Fruit fly (Drosophila melanogaster): Measurements from ENCODE around the gene Nprl3.

Nprl3 gene

dm6 chr3L:14002524-14003135 lies 950 bp upstream of the Nprl3 start:
- no peak for TF ChIP-seq CG10348 (GFP tag; IDR thresholded peaks at IDR 0.05)
- no peak for TF ChIP-seq rn (GFP tag; IDR thresholded peaks at IDR 0.05)
- TF ChIP-seq D1 (tag; optimal IDR thresholded peaks at IDR 0.05) = no peak
- peak; percentile 4 for TF ChIP-seq CG34367 (tag; optimal IDR thresholded peaks at IDR 0.05)
- TF ChIP-seq CG32121 (GFP tag; IDR thresholded peaks at IDR 0.05) = peak; percentile 43; the same call in 1 of the 2 replicates
- peak; percentile 54; the same call in 1 of the 2 replicates for TF ChIP-seq Ets98B (GFP tag; IDR thresholded peaks at IDR 0.05)
- no peak for TF ChIP-seq EcR (GFP tag; optimal IDR thresholded peaks at IDR 0.05)
- no peak for TF ChIP-seq CG8301 (tag; optimal IDR thresholded peaks at IDR 0.05)
- peak; percentile 67 for TF ChIP-seq Pif1B (GFP tag; optimal IDR thresholded peaks at IDR 0.05)

DNA sequence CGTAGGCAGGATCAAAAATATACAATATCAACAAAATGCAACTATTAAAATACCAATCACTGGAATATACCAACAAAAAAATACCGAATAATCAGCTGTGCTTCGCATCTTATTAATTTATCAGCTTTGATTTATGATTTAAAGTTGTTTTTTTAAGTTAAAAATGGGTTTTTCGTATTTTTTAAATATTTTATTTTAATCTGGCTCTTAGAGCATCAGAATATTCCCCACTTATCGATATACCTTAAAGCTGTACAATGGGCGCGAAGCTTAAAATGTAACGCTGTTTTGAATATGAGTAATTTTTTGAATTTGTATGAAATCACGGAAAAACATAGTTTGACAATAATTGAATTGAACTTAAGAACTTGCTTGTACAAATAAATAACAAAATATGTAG lies 2.5 kb downstream of the Nprl3 start, which contains the start of gene CG17359:
Gene CG17359 (minus strand): TSS at position 48 of the 400 bp plus-strand sequence.
- TF ChIP-seq rn (GFP tag; IDR thresholded peaks at IDR 0.05) (no peak), CG8301 (tag; optimal IDR thresholded peaks at IDR 0.05) (no peak), CG32121 (GFP tag; IDR thresholded peaks at IDR 0.05) (no peak), CG13204 (GFP tag; optimal IDR thresholded peaks at IDR 0.05) (no peak), CG9948 (tag; optimal IDR thresholded peaks at IDR 0.05) (no peak), Pif1A (GFP tag; optimal IDR thresholded peaks at IDR 0.05) (no peak), Pif1B (GFP tag; optimal IDR thresholded peaks at IDR 0.05) (no peak), CG34367 (tag; optimal IDR thresholded peaks at IDR 0.05) (no peak), Snoo (tag; optimal IDR thresholded peaks at IDR 0.05) (no peak), Ets98B (GFP tag; IDR thresholded peaks at IDR 0.05) (no peak), CG10348 (GFP tag; IDR thresholded peaks at IDR 0.05) (no peak), EcR (GFP tag; optimal IDR thresholded peaks at IDR 0.05) (no peak), CG8159 (tag; optimal IDR thresholded peaks at IDR 0.05) (no peak), CG17806 (tag; optimal IDR thresholded peaks at IDR 0.05) (no peak)

DNA sequence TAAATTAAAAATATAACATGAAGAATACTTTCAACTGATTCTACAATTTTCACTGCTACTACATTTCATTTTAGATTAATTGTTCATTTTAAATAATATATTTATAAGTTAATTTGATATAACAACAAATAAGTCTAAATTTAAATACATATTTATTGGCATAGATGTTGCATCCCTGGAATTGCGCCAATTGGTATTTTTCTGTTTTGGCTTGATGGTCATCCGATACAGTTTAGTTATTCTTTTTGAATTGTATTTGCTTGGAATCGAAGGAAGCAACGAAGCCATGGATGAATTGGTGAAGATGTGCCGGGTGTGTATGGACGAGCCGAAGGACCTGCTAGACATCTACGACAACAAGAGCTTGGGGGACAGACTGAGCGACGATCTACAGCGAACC lies 4.7 kb downstream of the Nprl3 start, which contains the start of gene CG17361:
Gene CG17361 (plus strand): TSS at position 200 of the 400 bp plus-strand sequence.
- TF ChIP-seq D1 (tag; optimal IDR thresholded peaks at IDR 0.05) = peak; percentile 43
- no peak for TF ChIP-seq CG14655 (GFP tag; optimal IDR thresholded peaks at IDR 0.05)
- no peak for TF ChIP-seq CG12605 (GFP tag; IDR thresholded peaks at IDR 0.05)

DNA sequence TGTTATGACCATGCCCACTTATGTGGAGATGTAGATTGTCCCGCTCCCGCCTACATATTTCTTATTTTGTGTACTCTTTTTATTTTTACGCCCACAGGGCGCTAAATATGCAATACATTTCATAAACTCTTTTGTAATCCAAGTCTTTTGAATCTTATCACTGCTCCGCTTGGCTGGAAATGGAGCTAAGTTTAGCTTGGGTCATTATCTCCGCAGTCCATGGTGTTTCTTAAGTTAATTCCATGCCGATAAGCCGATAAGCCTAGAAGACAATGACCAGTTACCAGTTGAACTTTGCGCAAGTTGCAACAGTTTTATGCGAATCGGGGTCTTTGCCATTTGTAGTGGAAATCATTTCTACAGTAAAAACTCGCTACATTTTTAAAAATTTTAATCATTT lies 5.2 kb downstream of the Nprl3 start:
- TF ChIP-seq CG4496 (GFP tag; IDR thresholded peaks at IDR 0.05) = no peak
- peak; percentile 91 for TF ChIP-seq EcR (GFP tag; optimal IDR thresholded peaks at IDR 0.05)

- no peak for TF ChIP-seq Pif1A (GFP tag; optimal IDR thresholded peaks at IDR 0.05)
- no peak for TF ChIP-seq Pif1B (GFP tag; optimal IDR thresholded peaks at IDR 0.05)
- TF ChIP-seq gl (tag; optimal IDR thresholded peaks at IDR 0.05) = no peak
- peak; percentile 46; the same call in 1 of the 2 replicates for TF ChIP-seq rn (GFP tag; IDR thresholded peaks at IDR 0.05)
- TF ChIP-seq Ets98B (GFP tag; IDR thresholded peaks at IDR 0.05) = peak; percentile 85
- no peak for TF ChIP-seq CG34367 (tag; optimal IDR thresholded peaks at IDR 0.05)
- TF ChIP-seq CG12605 (GFP tag; IDR thresholded peaks at IDR 0.05) = peak; percentile 84
- peak; percentile 15 for TF ChIP-seq EcR (GFP tag; optimal IDR thresholded peaks at IDR 0.05)
- TF ChIP-seq CG14655 (GFP tag; optimal IDR thresholded peaks at IDR 0.05) = no peak
- TF ChIP-seq CG13204 (GFP tag; optimal IDR thresholded peaks at IDR 0.05) = no peak
- peak; percentile 58 for TF ChIP-seq CG8159 (tag; optimal IDR thresholded peaks at IDR 0.05)
- TF ChIP-seq CG15710 (tag; optimal IDR thresholded peaks at IDR 0.05) = peak; percentile 46
- TF ChIP-seq CG32121 (GFP tag; IDR thresholded peaks at IDR 0.05) = peak; percentile 64; the same call in 1 of the 2 replicates
- no peak for TF ChIP-seq fd96Ca (GFP tag; IDR thresholded peaks at IDR 0.05)
- TF ChIP-seq CG17806 (tag; optimal IDR thresholded peaks at IDR 0.05) = peak; percentile 45
- no peak for TF ChIP-seq CG10348 (GFP tag; IDR thresholded peaks at IDR 0.05)
- TF ChIP-seq Snoo (tag; optimal IDR thresholded peaks at IDR 0.05) = peak; percentile 31
- TF ChIP-seq D1 (tag; optimal IDR thresholded peaks at IDR 0.05) = peak; percentile 14
- peak; percentile 93 for TF ChIP-seq CG4496 (GFP tag; IDR thresholded peaks at IDR 0.05)
- peak; percentile 50 for TF ChIP-seq CG9948 (tag; optimal IDR thresholded peaks at IDR 0.05)
- TF ChIP-seq CG8301 (tag; optimal IDR thresholded peaks at IDR 0.05) = peak; percentile 47
Measured at dm6 chr3L:13993742-13994719, 7.6 kb downstream of the Nprl3 start, which contains the start of gene CtsK1. TSS of gene CtsK1 (plus strand) at chr3L:13994231.

DNA sequence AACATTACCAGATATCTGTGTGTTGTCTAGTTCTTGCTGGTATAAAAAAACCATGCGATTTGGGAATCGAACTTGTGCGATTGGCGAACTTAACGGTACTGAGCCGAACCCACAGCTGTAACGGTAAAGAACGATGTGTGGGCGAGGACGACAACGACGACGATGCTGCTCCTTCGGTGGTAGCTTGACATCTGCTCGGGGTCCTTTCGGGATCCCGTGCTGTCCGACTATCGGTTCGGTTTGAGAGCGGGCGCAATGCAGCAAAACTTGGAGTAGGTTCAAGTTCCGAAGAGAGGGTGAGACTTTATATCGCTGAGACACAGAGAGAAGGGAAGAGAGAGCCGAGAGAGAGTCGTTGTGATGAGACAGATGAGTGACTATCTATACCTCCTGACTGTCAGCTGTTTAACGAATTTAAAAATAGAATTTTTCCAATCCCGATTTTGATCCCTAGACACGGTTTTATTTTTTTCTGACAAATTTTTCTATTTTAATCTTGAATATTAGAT lies 8.4 kb downstream of the Nprl3 start, which contains the start of gene CG17364:
Gene CG17364 (minus strand): TSS at position 168 of the 509 bp plus-strand sequence.
- no peak for TF ChIP-seq EcR (GFP tag; optimal IDR thresholded peaks at IDR 0.05)
- no peak for TF ChIP-seq CG4496 (GFP tag; IDR thresholded peaks at IDR 0.05)
- TF ChIP-seq CG10348 (GFP tag; IDR thresholded peaks at IDR 0.05) = no peak
- no peak for TF ChIP-seq Pif1A (GFP tag; optimal IDR thresholded peaks at IDR 0.05)
- TF ChIP-seq CG8301 (tag; optimal IDR thresholded peaks at IDR 0.05) = no peak
- no peak for TF ChIP-seq CG8159 (tag; optimal IDR thresholded peaks at IDR 0.05)
- no peak for TF ChIP-seq rn (GFP tag; IDR thresholded peaks at IDR 0.05)
- no peak for TF ChIP-seq fd96Ca (GFP tag; IDR thresholded peaks at IDR 0.05)
- no peak for TF ChIP-seq CG34367 (tag; optimal IDR thresholded peaks at IDR 0.05)
- no peak for TF ChIP-seq CG17806 (tag; optimal IDR thresholded peaks at IDR 0.05)

Measured in whole organism, pupa.